Fruit fly (Drosophila melanogaster): ENCODE data around the gene CG32683.
A peak's percentile ranks its signal among the peaks of the same experiment; 100 is the strongest.

The CG32683 gene

dm6 chrX:10478443-10479368 is 24.0 kb upstream of the CG32683 start, which contains the start of the genes CG2887 and PPP4R2r (continued):
- TF ChIP-seq CG12219 (GFP tag; optimal IDR thresholded peaks at IDR 0.05) (no peak), Dll (GFP tag; IDR thresholded peaks at IDR 0.05; ENCODE audit: partially characterized antibody) (peak; percentile 82), grn (GFP tag; optimal IDR thresholded peaks at IDR 0.05) (no peak), HmgD (GFP tag; optimal IDR thresholded peaks at IDR 0.05) (no peak), gt (GFP tag; IDR thresholded peaks at IDR 0.05) (no peak), Max (GFP tag; optimal IDR thresholded peaks at IDR 0.05) (no peak), Elba2 (GFP tag; optimal IDR thresholded peaks at IDR 0.05) (no peak), caup (GFP tag; optimal IDR thresholded peaks at IDR 0.05; ENCODE audit: severe bottlenecking) (no peak), Nf-YB (GFP tag; optimal IDR thresholded peaks at IDR 0.05) (no peak), CTCF (GFP tag; optimal IDR thresholded peaks at IDR 0.05) (no peak), Gug (GFP tag; IDR thresholded peaks at IDR 0.05) (no peak), Chrac-16 (GFP tag; optimal IDR thresholded peaks at IDR 0.05) (no peak), lov (optimal IDR thresholded peaks at IDR 0.05) (no peak), lov (GFP tag; IDR thresholded peaks at IDR 0.05) (no peak), Atf3 (GFP tag; optimal IDR thresholded peaks at IDR 0.05) (no peak), slbo (GFP tag; IDR thresholded peaks at IDR 0.05) (no peak), Dfd (GFP tag; optimal IDR thresholded peaks at IDR 0.05) (no peak), H15 (GFP tag; IDR thresholded peaks at IDR 0.05) (no peak), trem (tag; optimal IDR thresholded peaks at IDR 0.05) (peak; percentile 80), CG13123 (GFP tag; optimal IDR thresholded peaks at IDR 0.05) (no peak), ara (GFP tag; IDR thresholded peaks at IDR 0.05) (no peak), CG31441 (GFP tag; IDR thresholded peaks at IDR 0.05) (no peak), bbx (GFP tag; IDR thresholded peaks at IDR 0.05; ENCODE audit: partially characterized antibody) (peak; percentile 94), CG11456 (GFP tag; IDR thresholded peaks at IDR 0.05) (no peak), CG32772 (GFP tag; IDR thresholded peaks at IDR 0.05) (no peak), mld (GFP tag; IDR thresholded peaks at IDR 0.05; ENCODE audit: partially characterized antibody) (peak; percentile 84), sqz (GFP tag; optimal IDR thresholded peaks at IDR 0.05) (peak; percentile 46), CG3995 (GFP tag; optimal IDR thresholded peaks at IDR 0.05) (no peak), fd96Cb (tag; optimal IDR thresholded peaks at IDR 0.05) (no peak), Rfx (GFP tag; IDR thresholded peaks at IDR 0.05) (peak; percentile 79), CG6791 (GFP tag; IDR thresholded peaks at IDR 0.05; ENCODE audit: partially characterized antibody) (peak; percentile 94), gcm2 (GFP tag; optimal IDR thresholded peaks at IDR 0.05) (no peak), lmd (GFP tag; IDR thresholded peaks at IDR 0.05) (no peak), E2f2 (GFP tag; IDR thresholded peaks at IDR 0.05) (peak; percentile 97), CG15696 (tag; optimal IDR thresholded peaks at IDR 0.05) (no peak), CG15601 (tag; optimal IDR thresholded peaks at IDR 0.05) (peak; percentile 29), CG10267 (tag; optimal IDR thresholded peaks at IDR 0.05) (peak; percentile 66), Hsf (GFP tag; optimal IDR thresholded peaks at IDR 0.05) (no peak), knrl (GFP tag; IDR thresholded peaks at IDR 0.05; ENCODE audit: partially characterized antibody) (peak; percentile 79; the same call in 2 of the 3 replicates), ATbp (GFP tag; optimal IDR thresholded peaks at IDR 0.05) (no peak), prd (optimal IDR thresholded peaks at IDR 0.05) (no peak), prd (GFP tag; IDR thresholded peaks at IDR 0.05) (no peak), CG10979 (tag; optimal IDR thresholded peaks at IDR 0.05) (no peak), HmgZ (tag; optimal IDR thresholded peaks at IDR 0.05) (peak; percentile 45), wor (GFP tag; IDR thresholded peaks at IDR 0.05) (no peak), CG18619 (GFP tag; optimal IDR thresholded peaks at IDR 0.05) (no peak), CG6254 (GFP tag; optimal IDR thresholded peaks at IDR 0.05) (no peak), bigmax (GFP tag; optimal IDR thresholded peaks at IDR 0.05) (no peak), slp2 (GFP tag; optimal IDR thresholded peaks at IDR 0.05) (no peak), Hr39 (optimal IDR thresholded peaks at IDR 0.05) (no peak), bcd (GFP tag; optimal IDR thresholded peaks at IDR 0.05) (no peak)

Measured in whole organism, embryonic.